Fruit fly (Drosophila melanogaster): ENCODE measurements around the gene CG17328.

CG17328 gene

DNA sequence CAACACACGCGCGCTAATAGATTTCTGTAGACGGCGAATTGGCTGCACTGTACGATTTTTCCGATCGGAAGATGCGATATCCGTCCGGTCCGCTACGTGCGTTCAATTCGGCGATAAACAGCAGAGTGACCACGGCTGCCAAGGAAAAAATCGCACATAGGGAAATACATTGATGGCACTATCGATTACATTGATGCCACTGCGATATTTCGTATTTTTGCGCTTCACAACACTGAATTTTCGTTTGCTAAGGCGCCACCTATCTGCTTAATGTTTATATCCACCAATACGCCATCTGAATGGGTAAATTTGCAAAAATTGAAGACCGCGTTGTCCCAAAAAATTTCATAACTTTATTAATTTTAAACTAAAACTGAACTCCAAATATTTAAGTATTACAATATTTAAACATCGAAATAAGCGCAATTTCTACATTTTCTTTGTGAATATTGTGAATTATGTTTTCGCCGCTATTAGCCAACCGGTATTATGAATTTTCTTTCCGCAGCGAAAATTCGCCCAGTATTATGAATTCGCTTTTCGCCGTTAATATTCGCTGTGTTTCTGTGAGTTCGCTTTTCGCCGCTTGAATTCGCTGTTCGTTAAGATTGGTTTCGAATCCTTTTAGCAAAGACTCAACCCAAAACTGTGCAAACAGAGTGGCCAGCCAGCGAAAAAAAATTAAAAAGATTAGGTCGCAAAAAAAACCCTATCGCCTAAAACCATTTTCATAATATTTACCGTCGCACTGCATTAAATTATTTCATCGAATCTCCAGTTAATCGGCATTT, 11.9 kb upstream of the CG17328 start, which contains the start of the genes crp and pkaap (continued):
- TF ChIP-seq CG12219 (GFP tag; optimal IDR thresholded peaks at IDR 0.05) (peak; percentile 15), Hr51 (GFP tag; optimal IDR thresholded peaks at IDR 0.05) (peak in 1 of 2 experiments; percentile 88), fd3F (GFP tag; optimal IDR thresholded peaks at IDR 0.05) (peak; percentile 45), kah (GFP tag; optimal IDR thresholded peaks at IDR 0.05) (no peak), Meics (GFP tag; optimal IDR thresholded peaks at IDR 0.05) (peak; percentile 67), fd96Cb (tag; optimal IDR thresholded peaks at IDR 0.05) (peak; percentile 53), tin (GFP tag; optimal IDR thresholded peaks at IDR 0.05) (peak; percentile 90), E2f1 (GFP tag; IDR thresholded peaks at IDR 0.05) (no peak), Sry-β (GFP tag; optimal IDR thresholded peaks at IDR 0.05) (peak; percentile 27), CG11456 (GFP tag; IDR thresholded peaks at IDR 0.05) (no peak), cato (GFP tag; optimal IDR thresholded peaks at IDR 0.05; ENCODE audit: borderline replicate concordance) (no peak), lola (GFP tag; optimal IDR thresholded peaks at IDR 0.05) (peak in 1 of 3 experiments; percentile 14), pzg (GFP tag; optimal IDR thresholded peaks at IDR 0.05) (peak; percentile 97), Fer2 (tag; optimal IDR thresholded peaks at IDR 0.05) (peak; percentile 42), ara (GFP tag; IDR thresholded peaks at IDR 0.05) (no peak), dmrt11E (tag; optimal IDR thresholded peaks at IDR 0.05) (peak; percentile 63), bcd (GFP tag; optimal IDR thresholded peaks at IDR 0.05) (peak; percentile 69), Nf-YB (GFP tag; optimal IDR thresholded peaks at IDR 0.05) (no peak), ase (GFP tag; IDR thresholded peaks at IDR 0.05) (no peak), CG13296 (GFP tag; optimal IDR thresholded peaks at IDR 0.05) (peak; percentile 55), row (GFP tag; IDR thresholded peaks at IDR 0.05) (no peak), CG10274 (GFP tag; optimal IDR thresholded peaks at IDR 0.05) (no peak), Pdp1 (GFP tag; optimal IDR thresholded peaks at IDR 0.05) (peak; percentile 88 to 90), CG32767 (GFP tag; IDR thresholded peaks at IDR 0.05) (no peak), CG7357 (GFP tag; IDR thresholded peaks at IDR 0.05) (peak; percentile 51; the same call in 1 of the 3 replicates), Sox100B (GFP tag; optimal IDR thresholded peaks at IDR 0.05) (no peak), ssp (GFP tag; IDR thresholded peaks at IDR 0.05) (no peak), HLH4C (GFP tag; IDR thresholded peaks at IDR 0.05; ENCODE audit: partially characterized antibody) (no peak), HLHmδ (GFP tag; optimal IDR thresholded peaks at IDR 0.05) (peak; percentile 94), Rx (GFP tag; IDR thresholded peaks at IDR 0.05) (no peak), Sry-δ (GFP tag; optimal IDR thresholded peaks at IDR 0.05) (peak; percentile 93), bigmax (GFP tag; optimal IDR thresholded peaks at IDR 0.05) (peak; percentile 7), sc (optimal IDR thresholded peaks at IDR 0.05) (no peak), sc (GFP tag; optimal IDR thresholded peaks at IDR 0.05) (peak; percentile 45), Usf (GFP tag; optimal IDR thresholded peaks at IDR 0.05) (peak; percentile 47), CG4617 (GFP tag; optimal IDR thresholded peaks at IDR 0.05; ENCODE audit: borderline replicate concordance) (peak; percentile 98), ap (GFP tag; IDR thresholded peaks at IDR 0.05) (no peak), Deaf1 (tag; optimal IDR thresholded peaks at IDR 0.05) (peak; percentile 47), CG12104 (GFP tag; optimal IDR thresholded peaks at IDR 0.05) (peak; percentile 46), ato (GFP tag; IDR thresholded peaks at IDR 0.05; ENCODE audit: partially characterized antibody) (no peak), Hr3 (GFP tag; optimal IDR thresholded peaks at IDR 0.05) (peak; percentile 66), CG8944 (GFP tag; optimal IDR thresholded peaks at IDR 0.05) (peak; percentile 93), gsb (GFP tag; IDR thresholded peaks at IDR 0.05) (no peak), Hmx (GFP tag; optimal IDR thresholded peaks at IDR 0.05) (peak; percentile 78), CG7556 (GFP tag; optimal IDR thresholded peaks at IDR 0.05) (peak; percentile 65), salm (tag; optimal IDR thresholded peaks at IDR 0.05) (peak; percentile 40), CG9437 (GFP tag; optimal IDR thresholded peaks at IDR 0.05) (no peak), CG12236 (GFP tag; optimal IDR thresholded peaks at IDR 0.05) (peak; percentile 59), CG31388 (GFP tag; optimal IDR thresholded peaks at IDR 0.05) (peak; percentile 66)

All from whole organism, embryonic.